Comparison of ENCODE assay signal across 1 fruit fly cellular context in genomic region chr3R:22049134-22049796, dm6.
TF ChIP-seq lines count a peak whose summit lies in the region.

No protein-coding gene starts in this region.

TF ChIP-seq in whole organism, embryonic, 481 proteins besides CTCF, POLR2A, EP300 and RAD21 (continued from another document and continues in another):
- TF ChIP-seq esg (GFP tag; conservative IDR thresholded peaks at IDR 0.05; lab: Robert Waterston, UW): peak; percentile 73
- TF ChIP-seq oc (tag; optimal IDR thresholded peaks at IDR 0.05; lab: Kevin White, UChicago): peak; percentile 80
- TF ChIP-seq CrebB (tag; optimal IDR thresholded peaks at IDR 0.05; lab: Kevin White, UChicago): peak; percentile 52
- TF ChIP-seq nom (GFP tag; optimal IDR thresholded peaks at IDR 0.05; lab: Kevin White, UChicago): no peak
- TF ChIP-seq CG6683 (GFP tag; optimal IDR thresholded peaks at IDR 0.05; lab: Kevin White, UChicago): peak; percentile 60
- TF ChIP-seq Nf-YC (tag; optimal IDR thresholded peaks at IDR 0.05; lab: Kevin White, UChicago): peak; percentile 47
- peak; percentile 72 for TF ChIP-seq CG9932 (GFP tag; IDR thresholded peaks at IDR 0.05; lab: Robert Waterston, UW)
- peak; percentile 77 for TF ChIP-seq CG34422 (GFP tag; IDR thresholded peaks at IDR 0.05; lab: Robert Waterston, UW)
- TF ChIP-seq pan (optimal IDR thresholded peaks at IDR 0.05; lab: Kevin White, UChicago): no peak
- TF ChIP-seq pan (GFP tag; optimal IDR thresholded peaks at IDR 0.05 in 1 of 2, IDR thresholded peaks at IDR 0.05 in 1 of 2): peak in 1 of 2 experiments; percentile 87
- peak; percentile 72 for TF ChIP-seq CG14014 (GFP tag; IDR thresholded peaks at IDR 0.05; lab: Robert Waterston, UW)
- TF ChIP-seq bab2 (GFP tag; optimal IDR thresholded peaks at IDR 0.05; lab: Kevin White, UChicago): peak; percentile 72
- TF ChIP-seq D19B (GFP tag; optimal IDR thresholded peaks at IDR 0.05; lab: Kevin White, UChicago): peak; percentile 41
- TF ChIP-seq CG10366 (GFP tag; IDR thresholded peaks at IDR 0.05; lab: Robert Waterston, UW): peak; percentile 84
- peak; percentile 55 for TF ChIP-seq nerfin-1 (tag; optimal IDR thresholded peaks at IDR 0.05; lab: Kevin White, UChicago)
- peak; percentile 87 for TF ChIP-seq CG32532 (GFP tag; IDR thresholded peaks at IDR 0.05; lab: Robert Waterston, UW)
- peak; percentile 59; the same call in 1 of the 2 replicates for TF ChIP-seq danr (GFP tag; IDR thresholded peaks at IDR 0.05; lab: Robert Waterston, UW)
- TF ChIP-seq CG13296 (GFP tag; optimal IDR thresholded peaks at IDR 0.05; lab: Kevin White, UChicago): peak; percentile 69
- TF ChIP-seq Awh (GFP tag; IDR thresholded peaks at IDR 0.05; lab: Robert Waterston, UW): peak; percentile 74
- TF ChIP-seq knrl (GFP tag; IDR thresholded peaks at IDR 0.05; lab: Robert Waterston, UW; ENCODE audit: partially characterized antibody): no peak
- peak; percentile 83 for TF ChIP-seq CG2120 (GFP tag; optimal IDR thresholded peaks at IDR 0.05; lab: Kevin White, UChicago)
- TF ChIP-seq CG30020 (tag; optimal IDR thresholded peaks at IDR 0.05; lab: Kevin White, UChicago): peak; percentile 22
- TF ChIP-seq mam (GFP tag; optimal IDR thresholded peaks at IDR 0.05; lab: Kevin White, UChicago): peak; percentile 77
- no peak for TF ChIP-seq TFAM (GFP tag; optimal IDR thresholded peaks at IDR 0.05; lab: Kevin White, UChicago)
- peak; percentile 67 for TF ChIP-seq sens-2 (GFP tag; IDR thresholded peaks at IDR 0.05; lab: Robert Waterston, UW)
- peak; percentile 75 for TF ChIP-seq abd-A (tag; optimal IDR thresholded peaks at IDR 0.05; lab: Kevin White, UChicago)
- peak; percentile 47 for TF ChIP-seq Vsx1 (GFP tag; optimal IDR thresholded peaks at IDR 0.05; lab: Kevin White, UChicago)
- TF ChIP-seq Ada2b (GFP tag; IDR thresholded peaks at IDR 0.05; lab: Robert Waterston, UW): peak; percentile 83
- TF ChIP-seq CG7987 (GFP tag; optimal IDR thresholded peaks at IDR 0.05; lab: Kevin White, UChicago): peak; percentile 52
- TF ChIP-seq al (GFP tag; IDR thresholded peaks at IDR 0.05; lab: Robert Waterston, UW): peak; percentile 59; the same call in 1 of the 2 replicates
- no peak for TF ChIP-seq Sin3A (optimal IDR thresholded peaks at IDR 0.05; lab: Kevin White, UChicago)
- peak; percentile 50 for TF ChIP-seq CG11696 (GFP tag; IDR thresholded peaks at IDR 0.05; lab: Robert Waterston, UW)
- TF ChIP-seq lbe (GFP tag; optimal IDR thresholded peaks at IDR 0.05; lab: Kevin White, UChicago): no peak
- peak; percentile 46; the same call in 1 of the 2 replicates for TF ChIP-seq GATAe (GFP tag; conservative IDR thresholded peaks at IDR 0.05; lab: Robert Waterston, UW)
- TF ChIP-seq fd102C (GFP tag; optimal IDR thresholded peaks at IDR 0.05; lab: Kevin White, UChicago): no peak
- peak; percentile 82 for TF ChIP-seq CG18262 (tag; optimal IDR thresholded peaks at IDR 0.05; lab: Kevin White, UChicago)
- TF ChIP-seq ash1 (GFP tag; optimal IDR thresholded peaks at IDR 0.05; lab: Kevin White, UChicago): no peak
- peak; percentile 58 for TF ChIP-seq ems (GFP tag; optimal IDR thresholded peaks at IDR 0.05; lab: Kevin White, UChicago)
- TF ChIP-seq bsh (GFP tag; optimal IDR thresholded peaks at IDR 0.05; lab: Kevin White, UChicago): peak; percentile 45 to 87
- TF ChIP-seq CG14667 (GFP tag; IDR thresholded peaks at IDR 0.05; lab: Robert Waterston, UW): peak; percentile 68
- peak; percentile 80 for TF ChIP-seq CG8388 (GFP tag; optimal IDR thresholded peaks at IDR 0.05; lab: Kevin White, UChicago)
- TF ChIP-seq phol (tag; optimal IDR thresholded peaks at IDR 0.05; lab: Kevin White, UChicago): peak; percentile 76
- TF ChIP-seq CG34224 (GFP tag; IDR thresholded peaks at IDR 0.05; lab: Robert Waterston, UW; ENCODE audit: partially characterized antibody): no peak
- TF ChIP-seq dm (GFP tag; optimal IDR thresholded peaks at IDR 0.05; lab: Kevin White, UChicago): peak; percentile 64
- no peak for TF ChIP-seq BEAF-32 (GFP tag; optimal IDR thresholded peaks at IDR 0.05; lab: Kevin White, UChicago)
- TF ChIP-seq Atf6 (GFP tag; IDR thresholded peaks at IDR 0.05; lab: Robert Waterston, UW): peak; percentile 81
- TF ChIP-seq CG1792 (GFP tag; optimal IDR thresholded peaks at IDR 0.05; lab: Kevin White, UChicago): peak; percentile 82
- TF ChIP-seq Atf3 (GFP tag; optimal IDR thresholded peaks at IDR 0.05; lab: Kevin White, UChicago): peak; percentile 60
- TF ChIP-seq CG11093 (GFP tag; IDR thresholded peaks at IDR 0.05; lab: Robert Waterston, UW): peak; percentile 82
- peak; percentile 66 for TF ChIP-seq nau (GFP tag; optimal IDR thresholded peaks at IDR 0.05; lab: Kevin White, UChicago)
- TF ChIP-seq psq (GFP tag; optimal IDR thresholded peaks at IDR 0.05; lab: Kevin White, UChicago): peak; percentile 8
- TF ChIP-seq CG31441 (GFP tag; IDR thresholded peaks at IDR 0.05; lab: Robert Waterston, UW): peak; percentile 71
- no peak for TF ChIP-seq Scr (GFP tag; IDR thresholded peaks at IDR 0.05; lab: Robert Waterston, UW; ENCODE audit: partially characterized antibody)
- TF ChIP-seq zf30C (GFP tag; optimal IDR thresholded peaks at IDR 0.05; lab: Kevin White, UChicago): peak; percentile 75
- peak; percentile 85 for TF ChIP-seq CG7839 (tag; optimal IDR thresholded peaks at IDR 0.05; lab: Kevin White, UChicago)
- peak; percentile 72 for TF ChIP-seq jing (GFP tag; optimal IDR thresholded peaks at IDR 0.05; lab: Kevin White, UChicago)
- peak in 1 of 2 experiments; percentile 64 for TF ChIP-seq Eip74EF (GFP tag; optimal IDR thresholded peaks at IDR 0.05; lab: Kevin White, UChicago)
- no peak for TF ChIP-seq Usf (GFP tag; optimal IDR thresholded peaks at IDR 0.05; lab: Kevin White, UChicago)
- peak; percentile 82 for TF ChIP-seq ken (GFP tag; IDR thresholded peaks at IDR 0.05; lab: Robert Waterston, UW)
- TF ChIP-seq CG33557 (GFP tag; optimal IDR thresholded peaks at IDR 0.05; lab: Kevin White, UChicago): no peak
- peak; percentile 64 for TF ChIP-seq CG31224 (GFP tag; IDR thresholded peaks at IDR 0.05; lab: Robert Waterston, UW)
- no peak for TF ChIP-seq pfk (GFP tag; optimal IDR thresholded peaks at IDR 0.05; lab: Kevin White, UChicago)
- peak; percentile 87 for TF ChIP-seq HLH3B (GFP tag; IDR thresholded peaks at IDR 0.05; lab: Robert Waterston, UW)
- no peak; the same call in none of the 2 replicates for TF ChIP-seq CG9215 (GFP tag; IDR thresholded peaks at IDR 0.05; lab: Robert Waterston, UW)
- no peak for TF ChIP-seq wek (GFP tag; optimal IDR thresholded peaks at IDR 0.05; lab: Kevin White, UChicago)
- peak; percentile 32 for TF ChIP-seq trh (GFP tag; optimal IDR thresholded peaks at IDR 0.05; lab: Kevin White, UChicago)
- TF ChIP-seq fru (optimal IDR thresholded peaks at IDR 0.05; lab: Kevin White, UChicago): no peak
- TF ChIP-seq sr (GFP tag; IDR thresholded peaks at IDR 0.05; lab: Robert Waterston, UW): no peak; the same call in 2 of the 3 replicates
- peak; percentile 78 for TF ChIP-seq fd3F (GFP tag; optimal IDR thresholded peaks at IDR 0.05; lab: Kevin White, UChicago)
- TF ChIP-seq Hr78 (GFP tag; optimal IDR thresholded peaks at IDR 0.05; lab: Kevin White, UChicago): peak in 1 of 2 experiments; percentile 56
- peak; percentile 69 for TF ChIP-seq CG1647 (GFP tag; optimal IDR thresholded peaks at IDR 0.05; lab: Kevin White, UChicago)
- TF ChIP-seq tap (tag; optimal IDR thresholded peaks at IDR 0.05; lab: Kevin White, UChicago): peak; percentile 80
- TF ChIP-seq CG12155 (GFP tag; optimal IDR thresholded peaks at IDR 0.05; lab: Kevin White, UChicago): peak; percentile 66
- TF ChIP-seq CG5180 (GFP tag; optimal IDR thresholded peaks at IDR 0.05; lab: Kevin White, UChicago): peak; percentile 59
- peak; percentile 87 for TF ChIP-seq unpg (GFP tag; optimal IDR thresholded peaks at IDR 0.05; lab: Kevin White, UChicago)
- 0 out of 2 replicates have a peak, but pooled peaks have one; percentile 40 for TF ChIP-seq CkIIα-i1 (GFP tag; IDR thresholded peaks at IDR 0.05; lab: Robert Waterston, UW)
- peak; percentile 15; the same call in 1 of the 2 replicates for TF ChIP-seq gt (GFP tag; IDR thresholded peaks at IDR 0.05; lab: Robert Waterston, UW)
- TF ChIP-seq unc-4 (GFP tag; IDR thresholded peaks at IDR 0.05; lab: Robert Waterston, UW; ENCODE audit: partially characterized antibody): no peak
- TF ChIP-seq CG18619 (GFP tag; optimal IDR thresholded peaks at IDR 0.05; lab: Kevin White, UChicago): peak; percentile 68
- peak; percentile 31 for TF ChIP-seq Mes4 (GFP tag; optimal IDR thresholded peaks at IDR 0.05; lab: Kevin White, UChicago)
- peak; percentile 76 for TF ChIP-seq CG4424 (GFP tag; optimal IDR thresholded peaks at IDR 0.05; lab: Kevin White, UChicago)
- TF ChIP-seq org-1 (GFP tag; optimal IDR thresholded peaks at IDR 0.05; lab: Kevin White, UChicago): peak; percentile 84
- TF ChIP-seq dimm (GFP tag; IDR thresholded peaks at IDR 0.05; lab: Robert Waterston, UW): no peak; the same call in 1 of the 2 replicates
- TF ChIP-seq hb (GFP tag; IDR thresholded peaks at IDR 0.05; lab: Robert Waterston, UW; ENCODE audit: partially characterized antibody): no peak
- TF ChIP-seq scrt (GFP tag; optimal IDR thresholded peaks at IDR 0.05; lab: Kevin White, UChicago): peak; percentile 70
- TF ChIP-seq zfh2 (GFP tag; optimal IDR thresholded peaks at IDR 0.05; lab: Kevin White, UChicago): peak; percentile 34
- TF ChIP-seq eyg (GFP tag; optimal IDR thresholded peaks at IDR 0.05; lab: Kevin White, UChicago): peak; percentile 74
- peak; percentile 49 for TF ChIP-seq CG31365 (tag; optimal IDR thresholded peaks at IDR 0.05; lab: Kevin White, UChicago)
- TF ChIP-seq wdn (GFP tag; IDR thresholded peaks at IDR 0.05; lab: Robert Waterston, UW): peak; percentile 70
- peak; percentile 46; the same call in 2 of the 3 replicates for TF ChIP-seq CG2889 (GFP tag; IDR thresholded peaks at IDR 0.05; lab: Robert Waterston, UW)
- peak; percentile 45 for TF ChIP-seq CG8290 (GFP tag; optimal IDR thresholded peaks at IDR 0.05; lab: Kevin White, UChicago)
- peak in 1 of 2 experiments; percentile 86 for TF ChIP-seq CG8290 (tag; optimal IDR thresholded peaks at IDR 0.05; lab: Kevin White, UChicago)
- peak; percentile 88 for TF ChIP-seq Fer1 (GFP tag; optimal IDR thresholded peaks at IDR 0.05; lab: Kevin White, UChicago)
- TF ChIP-seq CG34376 (GFP tag; optimal IDR thresholded peaks at IDR 0.05; lab: Kevin White, UChicago): no peak
- TF ChIP-seq Lim3 (GFP tag; IDR thresholded peaks at IDR 0.05; lab: Robert Waterston, UW): 0 out of 2 replicates have a peak, but pooled peaks have one; percentile 27
- peak; percentile 14; the same call in 1 of the 3 replicates for TF ChIP-seq Opbp (GFP tag; IDR thresholded peaks at IDR 0.05; lab: Robert Waterston, UW; ENCODE audit: partially characterized antibody)
- TF ChIP-seq B-H1 (GFP tag; IDR thresholded peaks at IDR 0.05; lab: Robert Waterston, UW): peak; percentile 72
- TF ChIP-seq D19A (tag; optimal IDR thresholded peaks at IDR 0.05; lab: Kevin White, UChicago): peak; percentile 73
- peak; percentile 56 for TF ChIP-seq CG10462 (GFP tag; optimal IDR thresholded peaks at IDR 0.05; lab: Kevin White, UChicago)
- peak; percentile 42 for TF ChIP-seq Dip3 (GFP tag; optimal IDR thresholded peaks at IDR 0.05; lab: Kevin White, UChicago)
- no peak for TF ChIP-seq Doc3 (GFP tag; IDR thresholded peaks at IDR 0.05; lab: Robert Waterston, UW; ENCODE audit: partially characterized antibody)
- peak; percentile 66 for TF ChIP-seq tx (GFP tag; optimal IDR thresholded peaks at IDR 0.05; lab: Kevin White, UChicago)
- TF ChIP-seq Fer2 (tag; optimal IDR thresholded peaks at IDR 0.05; lab: Kevin White, UChicago): peak; percentile 35
- peak; percentile 51 for TF ChIP-seq CG17802 (tag; optimal IDR thresholded peaks at IDR 0.05; lab: Kevin White, UChicago)
- no peak for TF ChIP-seq Gsc (GFP tag; IDR thresholded peaks at IDR 0.05; lab: Robert Waterston, UW)
- peak; percentile 84 for TF ChIP-seq HHEX (GFP tag; optimal IDR thresholded peaks at IDR 0.05; lab: Kevin White, UChicago)
- peak; percentile 75 for TF ChIP-seq onecut (GFP tag; IDR thresholded peaks at IDR 0.05; lab: Robert Waterston, UW)
- TF ChIP-seq CG18764 (GFP tag; optimal IDR thresholded peaks at IDR 0.05; lab: Kevin White, UChicago): peak; percentile 55
- no peak for TF ChIP-seq CG11085 (GFP tag; IDR thresholded peaks at IDR 0.05; lab: Robert Waterston, UW)
- TF ChIP-seq zen2 (GFP tag; IDR thresholded peaks at IDR 0.05; lab: Robert Waterston, UW; ENCODE audit: partially characterized antibody): no peak
- peak; percentile 87 for TF ChIP-seq CG1603 (tag; optimal IDR thresholded peaks at IDR 0.05; lab: Kevin White, UChicago)
- TF ChIP-seq dmrt99B (tag; optimal IDR thresholded peaks at IDR 0.05; lab: Kevin White, UChicago): peak; percentile 87
- TF ChIP-seq sna (GFP tag; IDR thresholded peaks at IDR 0.05; lab: Robert Waterston, UW; ENCODE audit: partially characterized antibody): no peak
- no peak for TF ChIP-seq kni (GFP tag; optimal IDR thresholded peaks at IDR 0.05; lab: Kevin White, UChicago)
- no peak for TF ChIP-seq YL-1 (GFP tag; optimal IDR thresholded peaks at IDR 0.05; lab: Kevin White, UChicago)
- TF ChIP-seq CG6689 (GFP tag; IDR thresholded peaks at IDR 0.05; lab: Robert Waterston, UW): peak; percentile 84
- peak; percentile 68 for TF ChIP-seq CG13624 (GFP tag; optimal IDR thresholded peaks at IDR 0.05; lab: Kevin White, UChicago)
- no peak for TF ChIP-seq inv (GFP tag; IDR thresholded peaks at IDR 0.05; lab: Robert Waterston, UW; ENCODE audit: partially characterized antibody)
- peak; percentile 52 for TF ChIP-seq Mad (GFP tag; optimal IDR thresholded peaks at IDR 0.05; lab: Kevin White, UChicago)
- peak; percentile 83 for TF ChIP-seq H2.0 (GFP tag; IDR thresholded peaks at IDR 0.05; lab: Robert Waterston, UW)
- TF ChIP-seq gem (tag; optimal IDR thresholded peaks at IDR 0.05; lab: Kevin White, UChicago): peak; percentile 89
- TF ChIP-seq slbo (GFP tag; IDR thresholded peaks at IDR 0.05; lab: Robert Waterston, UW): peak; percentile 84
- TF ChIP-seq chm (GFP tag; IDR thresholded peaks at IDR 0.05; lab: Robert Waterston, UW): peak; percentile 88
- TF ChIP-seq fu2 (GFP tag; optimal IDR thresholded peaks at IDR 0.05; lab: Kevin White, UChicago): peak; percentile 43
- peak; percentile 57; the same call in 1 of the 3 replicates for TF ChIP-seq CG6175 (GFP tag; IDR thresholded peaks at IDR 0.05; lab: Robert Waterston, UW)
- TF ChIP-seq hth (optimal IDR thresholded peaks at IDR 0.05; lab: Kevin White, UChicago): no peak
- no peak for TF ChIP-seq CG9797 (GFP tag; optimal IDR thresholded peaks at IDR 0.05; lab: Kevin White, UChicago)
- TF ChIP-seq Med (GFP tag; lab: Kevin White, UChicago): peak; percentile 97
- no peak for TF ChIP-seq corto (GFP tag; optimal IDR thresholded peaks at IDR 0.05; lab: Kevin White, UChicago)
